Fruit fly (Drosophila melanogaster) whole organism, embryonic: Measurements from ENCODE around the gene wit.

Experiments
- CG10321 ChIP-seq: fragments of 200-800 bp; sonication (Bioruptor generic); IDR thresholded peaks from 2 replicates; pipeline ENCODE4 v1.3.6; 2022; ENCODE audit warnings: missing biosample characterization, missing genetic modification characterization
- CG10543 ChIP-seq: fragments of 200-800 bp; sonication (Bioruptor generic); optimal IDR thresholded peaks from 3 replicates; lab custom pipeline; 2017; ENCODE audit warnings: missing biosample characterization, mild to moderate bottlenecking, missing genetic modification characterization, moderate library complexity
- CG11695 ChIP-seq: fragments of 200-800 bp; sonication (Bioruptor generic); IDR thresholded peaks from 3 replicates; pipeline ENCODE4 v1.3.6; 2022; ENCODE audit warnings: missing biosample characterization, missing genetic modification characterization
- CG12236 ChIP-seq: fragments of 200-800 bp; sonication (Bioruptor generic); optimal IDR thresholded peaks from 2 replicates; lab custom pipeline; 2016; ENCODE audit warnings: missing biosample characterization, missing genetic modification characterization
- CG14014 ChIP-seq: fragments of 200-800 bp; sonication (Bioruptor generic); IDR thresholded peaks from 2 replicates; pipeline ENCODE4 v1.3.6; 2022; ENCODE audit warnings: missing biosample characterization, missing genetic modification characterization
- CG14965 ChIP-seq: fragments of 200-800 bp; sonication (Bioruptor generic); optimal IDR thresholded peaks from 2 replicates; lab custom pipeline; 2016; ENCODE audit warnings: missing biosample characterization, missing genetic modification characterization, borderline replicate concordance
- CG17186 ChIP-seq: fragments of 200-800 bp; sonication (Bioruptor generic); optimal IDR thresholded peaks from 3 replicates; lab custom pipeline; 2017; ENCODE audit warnings: missing biosample characterization, missing genetic modification reagents, missing genetic modification characterization
- CG17328 ChIP-seq: fragments of 200-800 bp; sonication (Bioruptor generic); IDR thresholded peaks from 2 replicates; pipeline ENCODE4 v1.3.6; 2022; ENCODE audit warnings: missing biosample characterization, missing genetic modification characterization
- CG17912 ChIP-seq: fragments of 200-800 bp; sonication (Bioruptor generic); optimal IDR thresholded peaks from 2 replicates; lab custom pipeline; 2018; ENCODE audit warnings: missing biosample characterization, mild to moderate bottlenecking, missing genetic modification characterization
- CG18764 ChIP-seq: fragments of 200-800 bp; sonication (Bioruptor generic); optimal IDR thresholded peaks from 3 replicates; lab custom pipeline; 2016; ENCODE audit warnings: missing biosample characterization, missing genetic modification characterization
- CG2712 ChIP-seq: fragments of 200-800 bp; optimal IDR thresholded peaks from 3 replicates; lab custom pipeline; 2019; ENCODE audit warnings: missing biosample characterization, mild to moderate bottlenecking, missing genetic modification characterization, moderate library complexity
- CG32772 ChIP-seq: fragments of 200-800 bp; sonication (Bioruptor generic); IDR thresholded peaks from 2 replicates; pipeline ENCODE4 v1.3.6; 2022; ENCODE audit warnings: missing biosample characterization, missing genetic modification characterization
- CG3407 ChIP-seq: fragments of 200-800 bp; sonication (Bioruptor generic); optimal IDR thresholded peaks from 2 replicates; lab custom pipeline; 2018; ENCODE audit warnings: missing biosample characterization, mild to moderate bottlenecking, missing genetic modification characterization
- CG3995 ChIP-seq: fragments of 200-800 bp; sonication (Bioruptor generic); optimal IDR thresholded peaks from 3 replicates; lab custom pipeline; 2016; ENCODE audit warnings: missing biosample characterization, missing genetic modification characterization
- CG7928 ChIP-seq: fragments of 200-800 bp; sonication (Bioruptor generic); optimal IDR thresholded peaks from 2 replicates; lab custom pipeline; 2017; ENCODE audit warnings: missing biosample characterization, mild to moderate bottlenecking, missing genetic modification characterization
- CG9727 ChIP-seq: fragments of 200-800 bp; sonication (Bioruptor generic); optimal IDR thresholded peaks from 3 replicates; lab custom pipeline; 2017; ENCODE audit warnings: missing biosample characterization, mild to moderate bottlenecking, missing genetic modification characterization
- Dbx ChIP-seq: fragments of 200-800 bp; sonication (Bioruptor generic); IDR thresholded peaks from 3 replicates; pipeline ENCODE4 v1.3.6; 2022; ENCODE audit warnings: missing biosample characterization, missing genetic modification characterization
- Fer1 ChIP-seq: fragments of 200-800 bp; sonication (Bioruptor generic); optimal IDR thresholded peaks from 2 replicates; lab custom pipeline; 2017; ENCODE audit warnings: missing biosample characterization, mild to moderate bottlenecking, missing genetic modification characterization
- Hr51 ChIP-seq, 2 experiments: fragments of 200-800 bp; sonication (Bioruptor generic); optimal IDR thresholded peaks; 2 replicates in 1 of 2; 3 replicates in 1 of 2; lab custom pipeline; 2016 to 2018; ENCODE audit warnings: missing biosample characterization in 2 of 2, missing genetic modification characterization in 2 of 2, mild to moderate bottlenecking in 1 of 2, moderate library complexity in 1 of 2
- Lim3 ChIP-seq: fragments of 200-800 bp; sonication (Bioruptor generic); IDR thresholded peaks from 2 replicates; pipeline ENCODE4 v1.3.6; 2022; ENCODE audit warnings: missing biosample characterization, missing genetic modification characterization
- Meics ChIP-seq: fragments of 200-800 bp; sonication (Bioruptor generic); optimal IDR thresholded peaks from 2 replicates; lab custom pipeline; 2017; ENCODE audit warnings: missing biosample characterization, mild to moderate bottlenecking, missing genetic modification characterization
- Nf-YC ChIP-seq: fragments of 200-800 bp; optimal IDR thresholded peaks from 3 replicates; lab custom pipeline; 2019; ENCODE audit warnings: missing biosample characterization, mild to moderate bottlenecking, missing genetic modification characterization, moderate library complexity
- PHDP ChIP-seq: fragments of 200-800 bp; sonication (Bioruptor generic); optimal IDR thresholded peaks from 3 replicates; lab custom pipeline; 2018; ENCODE audit warnings: missing biosample characterization, mild to moderate bottlenecking, missing genetic modification characterization, moderate library complexity
- Ptx1 ChIP-seq: fragments of 200-800 bp; sonication (Bioruptor generic); IDR thresholded peaks from 2 replicates; pipeline ENCODE4 v1.3.6; 2022; ENCODE audit warnings: missing biosample characterization, missing genetic modification characterization
- cg ChIP-seq: fragments of 200-800 bp; sonication (Bioruptor generic); optimal IDR thresholded peaks from 3 replicates; lab custom pipeline; 2019; ENCODE audit warnings: missing biosample characterization, mild to moderate bottlenecking, missing genetic modification characterization, moderate library complexity
- dan ChIP-seq: fragments of 200-800 bp; sonication (Bioruptor generic); IDR thresholded peaks from 2 replicates; pipeline ENCODE4 v1.3.6; 2022; ENCODE audit warnings: missing biosample characterization, missing genetic modification characterization
- disco-r ChIP-seq: fragments of 200-800 bp; sonication (Bioruptor generic); optimal IDR thresholded peaks from 2 replicates; lab custom pipeline; 2016; ENCODE audit warnings: missing biosample characterization, missing genetic modification characterization
- dm ChIP-seq: fragments of 200-800 bp; sonication (Bioruptor generic); optimal IDR thresholded peaks from 3 replicates; lab custom pipeline; 2016; ENCODE audit warnings: missing biosample characterization, missing genetic modification characterization
- exex ChIP-seq: fragments of 200-800 bp; sonication (Bioruptor generic); optimal IDR thresholded peaks from 4 replicates; lab custom pipeline; 2018; ENCODE audit warnings: missing biosample characterization, mild to moderate bottlenecking, missing genetic modification characterization, moderate library complexity
- fru ChIP-seq: fragments of >200 bp; optimal IDR thresholded peaks from 2 replicates; lab custom pipeline; 2017
- gce ChIP-seq: fragments of 200-800 bp; sonication (Bioruptor generic); IDR thresholded peaks from 3 replicates; pipeline ENCODE4 v1.3.6; 2022; ENCODE audit warnings: missing biosample characterization, missing genetic modification characterization
- hkb ChIP-seq, 2 experiments: fragments of 200-800 bp in 1 of 2; fragments of >200 bp in 1 of 2; sonication (Bioruptor generic) in 1 of 2; IDR thresholded peaks in 1 of 2; optimal IDR thresholded peaks in 1 of 2; 2 replicates each; pipeline versions ENCODE4 v1.3.6 to Lab custom; 2017 to 2022; ENCODE audit warnings: missing biosample characterization in 1 of 2, missing genetic modification characterization in 1 of 2
- jumu ChIP-seq: fragments of 200-800 bp; sonication (Bioruptor generic); optimal IDR thresholded peaks from 3 replicates; lab custom pipeline; 2016; ENCODE audit warnings: missing biosample characterization, missing genetic modification characterization
- knrl ChIP-seq: fragments of 200-800 bp; sonication (Bioruptor generic); IDR thresholded peaks from 3 replicates; pipeline ENCODE4 v1.3.6; 2022; ENCODE audit warnings: missing biosample characterization, missing genetic modification characterization; ENCODE audit not compliant: partially characterized antibody
- luna ChIP-seq: fragments of 200-800 bp; sonication (Bioruptor generic); optimal IDR thresholded peaks from 2 replicates; lab custom pipeline; 2016; ENCODE audit warnings: missing biosample characterization, missing genetic modification characterization
- nerfin-2 ChIP-seq: fragments of 200-800 bp; sonication (Bioruptor generic); IDR thresholded peaks from 2 replicates; pipeline ENCODE4 v1.3.6; 2022; ENCODE audit warnings: missing biosample characterization, missing genetic modification characterization; ENCODE audit not compliant: partially characterized antibody
- nmo ChIP-seq: fragments of 200-800 bp; sonication (Bioruptor generic); optimal IDR thresholded peaks from 2 replicates; lab custom pipeline; 2018; ENCODE audit warnings: missing biosample characterization, mild to moderate bottlenecking, missing genetic modification characterization, moderate library complexity
- pan ChIP-seq, 4 experiments: fragments of >200 bp in 3 of 4; fragments of 200-800 bp in 1 of 4; sonication (Bioruptor generic) in 1 of 4; optimal IDR thresholded peaks in 3 of 4; IDR thresholded peaks in 1 of 4; 2 replicates each; pipeline versions ENCODE4 v1.3.6 to Lab custom; 2017 to 2022; ENCODE audit warnings: missing biosample characterization in 2 of 4, missing genetic modification characterization in 2 of 4, mixed read lengths in 1 of 4
- phol ChIP-seq: fragments of 200-800 bp; sonication (Bioruptor generic); optimal IDR thresholded peaks from 3 replicates; lab custom pipeline; 2018; ENCODE audit warnings: missing biosample characterization, mild to moderate bottlenecking, missing genetic modification characterization, moderate library complexity
- prd ChIP-seq, 3 experiments: fragments of >200 bp in 2 of 3; fragments of 200-800 bp in 1 of 3; sonication (Bioruptor generic) in 1 of 3; optimal IDR thresholded peaks in 2 of 3; IDR thresholded peaks in 1 of 3; 2 replicates in 2 of 3; 3 replicates in 1 of 3; pipeline versions ENCODE4 v1.3.6 to Lab custom; 2017 to 2022; ENCODE audit warnings: missing biosample characterization in 1 of 3, missing genetic modification characterization in 1 of 3
- pros ChIP-seq: fragments of 200-800 bp; sonication (Bioruptor generic); optimal IDR thresholded peaks from 3 replicates; lab custom pipeline; 2019; ENCODE audit warnings: missing biosample characterization, mild to moderate bottlenecking, missing genetic modification characterization, moderate library complexity
- repo ChIP-seq: fragments of 200-800 bp; sonication (Bioruptor generic); optimal IDR thresholded peaks from 2 replicates; lab custom pipeline; 2016; ENCODE audit warnings: missing biosample characterization, missing genetic modification characterization
- scrt ChIP-seq: fragments of 200-800 bp; sonication (Bioruptor generic); optimal IDR thresholded peaks from 2 replicates; lab custom pipeline; 2018; ENCODE audit warnings: missing biosample characterization, mild to moderate bottlenecking, missing genetic modification characterization, moderate library complexity
- stc ChIP-seq: fragments of 200-800 bp; sonication (Bioruptor generic); IDR thresholded peaks from 2 replicates; pipeline ENCODE4 v1.3.6; 2022; ENCODE audit warnings: missing biosample characterization, missing genetic modification characterization
- sug ChIP-seq: fragments of 200-800 bp; optimal IDR thresholded peaks from 2 replicates; lab custom pipeline; 2019; ENCODE audit warnings: missing biosample characterization, mild to moderate bottlenecking, missing genetic modification characterization, moderate library complexity
- tio ChIP-seq: fragments of 200-800 bp; sonication (Bioruptor generic); optimal IDR thresholded peaks from 2 replicates; lab custom pipeline; 2017; ENCODE audit warnings: missing biosample characterization, missing genetic modification characterization, inconsistent platforms
- toy ChIP-seq: fragments of 200-800 bp; sonication (Bioruptor generic); IDR thresholded peaks from 2 replicates; pipeline ENCODE4 v1.3.6; 2022; ENCODE audit warnings: missing biosample characterization, missing genetic modification characterization
- tx ChIP-seq: fragments of 200-800 bp; sonication (Bioruptor generic); optimal IDR thresholded peaks from 2 replicates; lab custom pipeline; 2016; ENCODE audit warnings: missing biosample characterization, missing genetic modification characterization

The wit gene

DNA sequence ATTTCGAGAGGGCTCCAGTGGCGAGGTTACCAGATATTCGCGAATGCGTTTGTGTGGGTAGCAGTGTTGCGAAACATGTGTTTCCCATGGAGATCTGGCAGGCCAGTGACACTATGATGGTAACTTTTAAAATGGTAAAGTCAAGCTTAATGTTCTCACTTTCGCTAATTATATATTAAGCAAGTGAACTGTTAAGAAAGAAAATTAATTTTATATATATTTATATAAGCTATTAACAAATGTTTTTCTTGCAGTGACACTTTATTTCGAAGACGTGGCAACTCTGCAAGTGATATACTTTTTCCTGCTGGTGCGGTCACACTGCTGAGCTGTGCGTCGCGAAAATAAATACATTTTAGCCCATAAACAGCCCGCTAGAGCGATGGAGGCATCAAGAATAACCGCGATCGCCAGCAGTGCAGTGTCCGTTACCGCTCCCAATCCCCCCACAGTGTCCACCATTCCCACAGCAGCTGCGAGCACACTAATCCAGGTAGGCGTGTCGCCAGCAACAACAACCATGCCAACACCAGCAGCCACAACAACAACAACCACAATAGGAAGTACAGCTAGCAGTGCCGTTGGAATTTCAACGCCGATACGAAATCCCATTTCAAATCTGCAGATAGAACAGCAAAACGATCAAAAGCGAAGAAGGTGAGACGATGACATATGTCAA is 31.1 kb downstream of the wit start, which contains the start of the genes CG11593 and Rcd5 (continued):
- TF ChIP-seq prd (optimal IDR thresholded peaks at IDR 0.05; lab: Kevin White, UChicago): no peak
- peak; percentile 92 for TF ChIP-seq prd (GFP tag; IDR thresholded peaks at IDR 0.05; lab: Robert Waterston, UW)
- TF ChIP-seq Ptx1: peak; percentile 91
- peak; percentile 67; the same call in 1 of the 2 replicates for TF ChIP-seq stc (GFP tag; lab: Robert Waterston, UW)
- TF ChIP-seq fru (lab: Kevin White, UChicago): no peak
- no peak for TF ChIP-seq PHDP (tag; lab: Kevin White, UChicago)
- peak; percentile 60; the same call in 1 of the 2 replicates for TF ChIP-seq toy (GFP tag; lab: Robert Waterston, UW)
- TF ChIP-seq disco-r: no peak
- no peak; the same call in 2 of the 3 replicates for TF ChIP-seq CG11695 (GFP tag; lab: Robert Waterston, UW)
- TF ChIP-seq CG14965 (GFP tag; lab: Kevin White, UChicago): no peak
- no peak for TF ChIP-seq sug
- peak; percentile 57 for TF ChIP-seq CG18764
- TF ChIP-seq CG14014: peak; percentile 86
- TF ChIP-seq CG10543 (GFP tag; lab: Kevin White, UChicago): no peak
- TF ChIP-seq Lim3: 0 out of 2 replicates have a peak, but pooled peaks have one; percentile 14
- no peak for TF ChIP-seq repo (GFP tag; lab: Kevin White, UChicago)
- peak; percentile 34; the same call in 1 of the 2 replicates for TF ChIP-seq dan (GFP tag; lab: Robert Waterston, UW)
- TF ChIP-seq phol (tag; lab: Kevin White, UChicago): peak; percentile 87
- TF ChIP-seq CG2712: no peak
- TF ChIP-seq Meics (GFP tag; lab: Kevin White, UChicago): peak; percentile 58
- TF ChIP-seq Nf-YC: no peak
- no peak for TF ChIP-seq exex
- peak; percentile 88 for TF ChIP-seq hkb (optimal IDR thresholded peaks at IDR 0.05; lab: Kevin White, UChicago)
- peak; percentile 47 for TF ChIP-seq hkb (GFP tag; IDR thresholded peaks at IDR 0.05; lab: Robert Waterston, UW)
- TF ChIP-seq pan (optimal IDR thresholded peaks at IDR 0.05; lab: Kevin White, UChicago): no peak
- peak in 1 of 2 experiments; percentile 81 for TF ChIP-seq pan (GFP tag; optimal IDR thresholded peaks at IDR 0.05 in 1 of 2, IDR thresholded peaks at IDR 0.05 in 1 of 2)
- peak; percentile 38 for TF ChIP-seq dm (GFP tag; lab: Kevin White, UChicago)
- TF ChIP-seq CG3995: peak; percentile 64
- no peak for TF ChIP-seq gce (GFP tag; lab: Robert Waterston, UW)
- TF ChIP-seq luna: no peak
- peak; percentile 85 for TF ChIP-seq Dbx
- no peak for TF ChIP-seq scrt (GFP tag; lab: Kevin White, UChicago)
- no peak for TF ChIP-seq nerfin-2 (GFP tag; lab: Robert Waterston, UW)
- TF ChIP-seq jumu: peak; percentile 30
- TF ChIP-seq tx (GFP tag; lab: Kevin White, UChicago): no peak
- peak; percentile 45; the same call in 1 of the 2 replicates for TF ChIP-seq CG17328 (GFP tag; lab: Robert Waterston, UW)
- no peak for TF ChIP-seq CG17912
- TF ChIP-seq Fer1: no peak
- TF ChIP-seq CG7928 (GFP tag; lab: Kevin White, UChicago): peak; percentile 31
- peak in 1 of 2 experiments; percentile 39 for TF ChIP-seq Hr51 (GFP tag; optimal IDR thresholded peaks at IDR 0.05; lab: Kevin White, UChicago)
- peak; percentile 89 for TF ChIP-seq nmo (GFP tag; lab: Kevin White, UChicago)
- TF ChIP-seq pros (GFP tag; lab: Kevin White, UChicago): no peak
- peak; percentile 72 for TF ChIP-seq cg
- TF ChIP-seq CG12236 (GFP tag; lab: Kevin White, UChicago): no peak
- peak; percentile 47 for TF ChIP-seq tio (GFP tag; lab: Kevin White, UChicago)
- peak; percentile 69 for TF ChIP-seq CG17186 (GFP tag; lab: Kevin White, UChicago)
- TF ChIP-seq CG32772 (GFP tag; lab: Robert Waterston, UW): peak; percentile 89
- peak; percentile 53; the same call in 2 of the 3 replicates for TF ChIP-seq knrl (GFP tag; lab: Robert Waterston, UW)
- peak; percentile 59 for TF ChIP-seq CG3407 (GFP tag; lab: Kevin White, UChicago)
- peak; percentile 63 for TF ChIP-seq CG9727 (GFP tag; lab: Kevin White, UChicago)
- peak; percentile 52; the same call in 1 of the 2 replicates for TF ChIP-seq CG10321 (GFP tag; lab: Robert Waterston, UW)
